Worm (Caenorhabditis elegans) whole organism, L3 larva: ENCODE results near the gene H39E20.1.

Source experiments
- R02D3.7 ChIP-seq: fragments of 150-350 bp; optimal IDR thresholded peaks from 2 replicates; lab custom pipeline; 2014; ENCODE audit warnings: missing biosample characterization, missing genetic modification characterization
- ZK546.5 ChIP-seq: sonication (generic microtip); optimal IDR thresholded peaks from 2 replicates; lab custom pipeline; 2017; ENCODE audit warnings: missing biosample characterization, missing genetic modification characterization
- aly-2 ChIP-seq: fragments of 150-350 bp; optimal IDR thresholded peaks from 2 replicates; lab custom pipeline; 2014; ENCODE audit warnings: missing biosample characterization, missing genetic modification characterization
- ceh-16 ChIP-seq: sonication (generic microtip); optimal IDR thresholded peaks from 2 replicates; lab custom pipeline; 2017; ENCODE audit warnings: missing biosample characterization, missing genetic modification characterization
- ceh-28 ChIP-seq: fragments of 150-350 bp; optimal IDR thresholded peaks from 2 replicates; lab custom pipeline; 2014; ENCODE audit warnings: missing biosample characterization, missing genetic modification reagents, missing genetic modification characterization
- ceh-9 ChIP-seq: sonication (generic microtip); optimal IDR thresholded peaks from 2 replicates; lab custom pipeline; 2018; ENCODE audit warnings: missing biosample characterization, missing genetic modification characterization
- daf-12 ChIP-seq: fragments of 150-350 bp; optimal IDR thresholded peaks from 2 replicates; lab custom pipeline; 2014; ENCODE audit warnings: missing biosample characterization, missing genetic modification reagents, missing genetic modification characterization
- egl-27 ChIP-seq: sonication (generic microtip); optimal IDR thresholded peaks from 4 replicates; lab custom pipeline; 2017; ENCODE audit warnings: missing biosample characterization, missing genetic modification reagents, missing genetic modification characterization
- egl-5 ChIP-seq: fragments of 150-350 bp; optimal IDR thresholded peaks from 2 replicates; lab custom pipeline; 2017; ENCODE audit warnings: missing biosample characterization, missing genetic modification reagents, missing genetic modification characterization, inconsistent platforms
- elt-1 ChIP-seq: fragments of 150-350 bp; optimal IDR thresholded peaks from 2 replicates; lab custom pipeline; 2014; ENCODE audit warnings: missing biosample characterization, missing genetic modification characterization
- elt-2 ChIP-seq: sonication (generic microtip); optimal IDR thresholded peaks from 2 replicates; lab custom pipeline; 2016; ENCODE audit warnings: missing genetic modification reagents, mild to moderate bottlenecking, missing genetic modification characterization, missing compliant biosample characterization
- elt-3 ChIP-seq, 3 experiments: fragments of 150-350 bp in 1 of 3; sonication (generic microtip) in 2 of 3; optimal IDR thresholded peaks; 2 replicates in 2 of 3; 4 replicates in 1 of 3; lab custom pipeline; 2014 to 2017; ENCODE audit warnings: missing biosample characterization in 3 of 3, missing genetic modification characterization in 3 of 3
- fkh-10 ChIP-seq: sonication (generic microtip); optimal IDR thresholded peaks from 2 replicates; lab custom pipeline; 2017; ENCODE audit warnings: missing biosample characterization, missing genetic modification reagents, missing genetic modification characterization
- fkh-2 ChIP-seq: fragments of 150-350 bp; optimal IDR thresholded peaks from 2 replicates; lab custom pipeline; 2014; ENCODE audit warnings: missing biosample characterization, missing genetic modification reagents, missing genetic modification characterization
- fos-1 ChIP-seq: fragments of 150-350 bp; optimal IDR thresholded peaks from 2 replicates; lab custom pipeline; 2014; ENCODE audit warnings: missing biosample characterization, missing genetic modification characterization
- hmg-11 ChIP-seq: sonication (generic microtip); optimal IDR thresholded peaks from 2 replicates; lab custom pipeline; 2016; ENCODE audit warnings: missing genetic modification characterization, missing compliant biosample characterization
- jun-1 ChIP-seq: fragments of 150-350 bp; optimal IDR thresholded peaks from 2 replicates; lab custom pipeline; 2014; ENCODE audit warnings: missing biosample characterization, missing genetic modification reagents, missing genetic modification characterization
- lin-15B ChIP-seq: fragments of 150-350 bp; optimal IDR thresholded peaks from 2 replicates; lab custom pipeline; 2014; ENCODE audit warnings: missing biosample characterization, missing genetic modification characterization
- lin-39 ChIP-seq: fragments of 150-350 bp; optimal IDR thresholded peaks from 2 replicates; lab custom pipeline; 2018; ENCODE audit warnings: missing biosample characterization, missing genetic modification reagents, missing genetic modification characterization
- lsy-12 ChIP-seq: sonication (generic microtip); optimal IDR thresholded peaks from 2 replicates; lab custom pipeline; 2016; ENCODE audit warnings: mild to moderate bottlenecking, missing genetic modification characterization, missing compliant biosample characterization
- mdl-1 ChIP-seq: fragments of 150-350 bp; optimal IDR thresholded peaks from 2 replicates; lab custom pipeline; 2014; ENCODE audit warnings: missing biosample characterization, missing genetic modification characterization
- mml-1 ChIP-seq: fragments of 150-350 bp; sonication (generic microtip); optimal IDR thresholded peaks from 3 replicates; lab custom pipeline; 2014; ENCODE audit warnings: missing biosample characterization, missing genetic modification characterization
- nfya-1 ChIP-seq: sonication (generic microtip); optimal IDR thresholded peaks from 2 replicates; lab custom pipeline; 2017; ENCODE audit warnings: missing genetic modification characterization, mild to moderate bottlenecking, missing compliant biosample characterization, antibody characterized with exemption, moderate library complexity; ENCODE audit not compliant: insufficient read depth
- nhr-11 ChIP-seq: fragments of 150-350 bp; optimal IDR thresholded peaks from 2 replicates; lab custom pipeline; 2014; ENCODE audit warnings: missing biosample characterization, missing genetic modification characterization
- nhr-12 ChIP-seq: fragments of 150-350 bp; optimal IDR thresholded peaks from 2 replicates; lab custom pipeline; 2014; ENCODE audit warnings: missing biosample characterization, missing genetic modification characterization
- nhr-237 ChIP-seq: fragments of 150-350 bp; optimal IDR thresholded peaks from 2 replicates; lab custom pipeline; 2014; ENCODE audit warnings: missing biosample characterization, missing genetic modification characterization
- nhr-25 ChIP-seq: sonication (generic microtip); optimal IDR thresholded peaks from 2 replicates; lab custom pipeline; 2017; ENCODE audit warnings: missing biosample characterization, missing genetic modification characterization
- nhr-28 ChIP-seq: fragments of 150-350 bp; optimal IDR thresholded peaks from 2 replicates; lab custom pipeline; 2014; ENCODE audit warnings: missing biosample characterization, missing genetic modification characterization
- nhr-43 ChIP-seq: sonication (generic microtip); optimal IDR thresholded peaks from 2 replicates; lab custom pipeline; 2016; ENCODE audit warnings: mild to moderate bottlenecking, missing genetic modification characterization, missing compliant biosample characterization; ENCODE audit not compliant: poor library complexity, severe bottlenecking
- nhr-67 ChIP-seq: fragments of 150-350 bp; optimal IDR thresholded peaks from 2 replicates; lab custom pipeline; 2014; ENCODE audit warnings: missing biosample characterization, missing genetic modification characterization
- nhr-76 ChIP-seq: fragments of 150-350 bp; sonication (generic microtip); optimal IDR thresholded peaks from 5 replicates; lab custom pipeline; 2014; ENCODE audit warnings: missing biosample characterization, missing genetic modification characterization
- nhr-77 ChIP-seq: fragments of 150-350 bp; optimal IDR thresholded peaks from 2 replicates; lab custom pipeline; 2014; ENCODE audit warnings: missing biosample characterization, missing genetic modification characterization
- pha-4 ChIP-seq: fragments of 150-350 bp; optimal IDR thresholded peaks from 2 replicates; lab custom pipeline; 2014; ENCODE audit warnings: missing biosample characterization, missing genetic modification reagents, missing genetic modification characterization
- pqm-1 ChIP-seq: fragments of 150-350 bp; optimal IDR thresholded peaks from 2 replicates; lab custom pipeline; 2017; ENCODE audit warnings: missing biosample characterization, missing genetic modification characterization, inconsistent platforms
- sea-2 ChIP-seq: fragments of 150-350 bp; sonication (generic microtip); optimal IDR thresholded peaks from 4 replicates; lab custom pipeline; 2014; ENCODE audit warnings: missing biosample characterization, missing genetic modification reagents, missing genetic modification characterization
- skn-1 ChIP-seq: fragments of 150-350 bp; optimal IDR thresholded peaks from 2 replicates; lab custom pipeline; 2014; ENCODE audit warnings: missing biosample characterization, missing genetic modification characterization
- snpc-4 ChIP-seq: fragments of 150-350 bp; optimal IDR thresholded peaks from 2 replicates; lab custom pipeline; 2014; ENCODE audit warnings: missing biosample characterization, missing genetic modification characterization
- unc-39 ChIP-seq: sonication (generic microtip); optimal IDR thresholded peaks from 4 replicates; lab custom pipeline; 2017; ENCODE audit warnings: missing biosample characterization, missing genetic modification characterization
- unc-62 ChIP-seq: fragments of 150-350 bp; sonication (generic microtip); optimal IDR thresholded peaks from 4 replicates; lab custom pipeline; 2014; ENCODE audit warnings: missing biosample characterization, missing genetic modification reagents, missing genetic modification characterization
- zag-1 ChIP-seq: fragments of 150-350 bp; optimal IDR thresholded peaks from 2 replicates; lab custom pipeline; 2014; ENCODE audit warnings: missing biosample characterization, missing genetic modification characterization
- ztf-4 ChIP-seq: fragments of 150-350 bp; optimal IDR thresholded peaks from 2 replicates; lab custom pipeline; 2014; ENCODE audit warnings: missing biosample characterization, missing genetic modification characterization

The H39E20.1 gene

ce11 chrX:1386893-1387367 is 10.5 kb downstream of the H39E20.1 start, which contains the start of gene F56C3.1:
Gene F56C3.1 (plus strand): TSS chrX:1387317.
- TF ChIP-seq elt-2 (tag; lab: Kevin White, UChicago), result peak; percentile 6
- TF ChIP-seq skn-1 (tag; lab: Kevin White, UChicago), result no peak
- no peak for TF ChIP-seq lin-39 (tag; lab: Kevin White, UChicago)
- TF ChIP-seq nhr-28 (tag; lab: Kevin White, UChicago), result no peak

DNA sequence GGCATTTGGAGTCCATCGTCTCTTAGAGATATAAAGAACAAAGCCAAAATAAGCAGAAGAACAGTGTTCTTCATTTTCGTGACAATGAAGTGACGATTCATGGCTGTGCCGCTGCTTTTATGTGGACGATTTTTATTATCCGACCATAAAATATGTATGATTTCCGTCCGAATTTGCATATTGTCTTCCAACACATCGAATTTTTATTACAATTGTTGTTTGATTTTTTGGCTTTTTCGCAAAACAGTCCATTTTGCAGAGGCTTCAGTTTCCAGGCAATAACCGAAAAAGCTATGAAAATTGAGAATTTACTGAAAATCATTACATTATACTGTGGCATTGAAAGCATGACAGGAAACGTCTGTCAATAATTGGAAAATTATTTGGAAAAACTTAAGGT is 12.9 kb downstream of the H39E20.1 start, which contains the start of gene F56C3.8:
TSS of gene F56C3.8 (minus strand) at position 101 of the 400 bp plus-strand sequence.
- no peak for TF ChIP-seq aly-2
- TF ChIP-seq ceh-28 (tag; lab: Kevin White, UChicago), result no peak
- no peak for TF ChIP-seq ztf-4 (tag; lab: Kevin White, UChicago)
- TF ChIP-seq nhr-76 (tag; lab: Kevin White, UChicago), result no peak
- TF ChIP-seq ceh-9 (tag; lab: Kevin White, UChicago), result no peak
- no peak for TF ChIP-seq unc-62 (GFP tag; lab: Kevin White, UChicago)

- no peak for TF ChIP-seq snpc-4 (tag; lab: Kevin White, UChicago)
- TF ChIP-seq pha-4 (tag; lab: Kevin White, UChicago), result no peak
- no peak for TF ChIP-seq nhr-11 (tag; lab: Kevin White, UChicago)
- TF ChIP-seq jun-1 (tag; lab: Kevin White, UChicago), result no peak
- TF ChIP-seq nhr-28 (tag; lab: Kevin White, UChicago), result no peak
- TF ChIP-seq fkh-2, result no peak
- TF ChIP-seq hmg-11 (tag; lab: Kevin White, UChicago), result no peak
- TF ChIP-seq fkh-10 (GFP tag; lab: Kevin White, UChicago), result no peak
- TF ChIP-seq R02D3.7 (tag; lab: Kevin White, UChicago), result no peak
- TF ChIP-seq sea-2 (GFP tag; lab: Kevin White, UChicago), result no peak
- no peak for TF ChIP-seq elt-3 (tag; optimal IDR thresholded peaks at IDR 0.05; lab: Kevin White, UChicago)
- TF ChIP-seq mml-1 (tag; lab: Kevin White, UChicago), result no peak
- no peak for TF ChIP-seq nhr-237
- no peak for TF ChIP-seq lin-15B
- no peak for TF ChIP-seq elt-1
- no peak for TF ChIP-seq skn-1 (tag; lab: Kevin White, UChicago)
Measured at ce11 chrX:1383546-1383945, 13.9 kb downstream of the H39E20.1 start.

- TF ChIP-seq lin-15B (no peak), zag-1 (tag; lab: Kevin White, UChicago) (no peak), jun-1 (tag; lab: Kevin White, UChicago) (no peak), pqm-1 (tag; lab: Kevin White, UChicago) (no peak)
Measured at ce11 chrX:1381565-1381964, 15.9 kb downstream of the H39E20.1 start, which contains the start of gene F56C3.10. Gene F56C3.10 (minus strand): TSS chrX:1381665.

- no peak for TF ChIP-seq nhr-11 (tag; lab: Kevin White, UChicago)
- peak; percentile 90 for TF ChIP-seq hmg-11 (tag; lab: Kevin White, UChicago)
- no peak for TF ChIP-seq fos-1 (tag; lab: Kevin White, UChicago)
- peak; percentile 29 for TF ChIP-seq ceh-28 (tag; lab: Kevin White, UChicago)
- TF ChIP-seq zag-1 (tag; lab: Kevin White, UChicago), result no peak
- peak; percentile 16 for TF ChIP-seq nhr-77 (tag; lab: Kevin White, UChicago)
- no peak for TF ChIP-seq nhr-237
- no peak for TF ChIP-seq mdl-1
- TF ChIP-seq unc-62 (GFP tag; lab: Kevin White, UChicago), result no peak
- TF ChIP-seq snpc-4 (tag; lab: Kevin White, UChicago), result no peak
- no peak for TF ChIP-seq skn-1 (tag; lab: Kevin White, UChicago)
- no peak for TF ChIP-seq fkh-10 (GFP tag; lab: Kevin White, UChicago)
- TF ChIP-seq pqm-1 (tag; lab: Kevin White, UChicago), result no peak
- TF ChIP-seq ceh-16 (tag; lab: Kevin White, UChicago), result no peak
- TF ChIP-seq ZK546.5 (tag; lab: Kevin White, UChicago), result no peak
- peak; percentile 32 for TF ChIP-seq elt-2 (tag; lab: Kevin White, UChicago)
- no peak for TF ChIP-seq nhr-67 (tag; lab: Kevin White, UChicago)
- peak; percentile 2 for TF ChIP-seq lsy-12 (tag; lab: Kevin White, UChicago)
- TF ChIP-seq egl-27 (tag; lab: Kevin White, UChicago), result no peak
- peak; percentile 76 for TF ChIP-seq nhr-43
- TF ChIP-seq nhr-25, result peak; percentile 53
- TF ChIP-seq nhr-12, result no peak
- TF ChIP-seq egl-5 (tag; lab: Kevin White, UChicago), result peak; percentile 48
- TF ChIP-seq nfya-1 (tag; lab: Kevin White, UChicago), result peak; percentile 34
- no peak for TF ChIP-seq lin-15B
- TF ChIP-seq sea-2 (GFP tag; lab: Kevin White, UChicago), result no peak
- no peak for TF ChIP-seq daf-12 (tag; lab: Kevin White, UChicago)
- no peak for TF ChIP-seq unc-39 (tag; lab: Kevin White, UChicago)
- peak; percentile 53 for TF ChIP-seq pha-4 (tag; lab: Kevin White, UChicago)
- TF ChIP-seq nhr-76 (tag; lab: Kevin White, UChicago), result no peak
- TF ChIP-seq elt-1, result no peak
- no peak for TF ChIP-seq elt-3 (tag; optimal IDR thresholded peaks at IDR 0.05; lab: Kevin White, UChicago)
- no peak for TF ChIP-seq lin-39 (tag; lab: Kevin White, UChicago)
- no peak for TF ChIP-seq nhr-28 (tag; lab: Kevin White, UChicago)
- TF ChIP-seq ceh-9 (tag; lab: Kevin White, UChicago), result no peak
Measured at ce11 chrX:1379391-1379790, 18.0 kb downstream of the H39E20.1 start.
